Fruit fly (Drosophila melanogaster): ENCODE results near the gene Exo84.

The Exo84 gene

dm6 chr3R:26030562-26030961, 21.5 kb downstream of the Exo84 start (continued):
- TF ChIP-seq repo (GFP tag; optimal IDR thresholded peaks at IDR 0.05) (no peak), cato (GFP tag; optimal IDR thresholded peaks at IDR 0.05; ENCODE audit: borderline replicate concordance) (no peak), Dad (GFP tag; optimal IDR thresholded peaks at IDR 0.05) (no peak), CG15696 (tag; optimal IDR thresholded peaks at IDR 0.05) (no peak), sr (GFP tag; IDR thresholded peaks at IDR 0.05) (0 out of 3 replicates have a peak, but pooled peaks have one; percentile 33), tll (GFP tag; optimal IDR thresholded peaks at IDR 0.05) (peak in 1 of 2 experiments; percentile 91), CG6175 (GFP tag; IDR thresholded peaks at IDR 0.05) (no peak), Pdp1 (GFP tag; optimal IDR thresholded peaks at IDR 0.05) (no peak), toy (GFP tag; IDR thresholded peaks at IDR 0.05) (no peak), CG8924 (tag; optimal IDR thresholded peaks at IDR 0.05) (no peak), CG3838 (GFP tag; optimal IDR thresholded peaks at IDR 0.05) (no peak), Dfd (GFP tag; optimal IDR thresholded peaks at IDR 0.05) (no peak), CG1647 (GFP tag; optimal IDR thresholded peaks at IDR 0.05) (no peak), insv (GFP tag; optimal IDR thresholded peaks at IDR 0.05) (no peak), HLH3B (GFP tag; IDR thresholded peaks at IDR 0.05) (no peak), HmgZ (tag; optimal IDR thresholded peaks at IDR 0.05) (no peak), vnd (GFP tag; IDR thresholded peaks at IDR 0.05; ENCODE audit: partially characterized antibody) (no peak), TFAM (GFP tag; optimal IDR thresholded peaks at IDR 0.05) (no peak), Sox100B (GFP tag; optimal IDR thresholded peaks at IDR 0.05) (no peak), Side (GFP tag; optimal IDR thresholded peaks at IDR 0.05) (no peak), Hr51 (GFP tag; optimal IDR thresholded peaks at IDR 0.05) (no peak), Trl (optimal IDR thresholded peaks at IDR 0.05) (no peak), Trl (GFP tag; optimal IDR thresholded peaks at IDR 0.05) (no peak), CG43689 (GFP tag; IDR thresholded peaks at IDR 0.05) (no peak), sqz (GFP tag; optimal IDR thresholded peaks at IDR 0.05) (no peak), chif (GFP tag; optimal IDR thresholded peaks at IDR 0.05) (no peak), Fer1 (GFP tag; optimal IDR thresholded peaks at IDR 0.05) (no peak), CG13287 (GFP tag; IDR thresholded peaks at IDR 0.05; ENCODE audit: partially characterized antibody) (no peak), CG13894 (tag; optimal IDR thresholded peaks at IDR 0.05) (no peak), en (GFP tag; optimal IDR thresholded peaks at IDR 0.05) (no peak), sc (optimal IDR thresholded peaks at IDR 0.05) (peak in 1 of 2 experiments; percentile 100), sc (GFP tag; optimal IDR thresholded peaks at IDR 0.05) (no peak), CG10654 (GFP tag; optimal IDR thresholded peaks at IDR 0.05) (no peak), Hsf (GFP tag; optimal IDR thresholded peaks at IDR 0.05) (no peak), CG11504 (tag; optimal IDR thresholded peaks at IDR 0.05) (no peak), CHES-1-like (GFP tag; optimal IDR thresholded peaks at IDR 0.05) (no peak), her (GFP tag; optimal IDR thresholded peaks at IDR 0.05) (no peak), CG17186 (GFP tag; optimal IDR thresholded peaks at IDR 0.05) (no peak), Kr (GFP tag; optimal IDR thresholded peaks at IDR 0.05) (peak; percentile 54), kah (GFP tag; optimal IDR thresholded peaks at IDR 0.05) (peak; percentile 64), CG6254 (GFP tag; optimal IDR thresholded peaks at IDR 0.05) (no peak), stc (GFP tag; IDR thresholded peaks at IDR 0.05) (no peak), chinmo (GFP tag; IDR thresholded peaks at IDR 0.05; ENCODE audit: partially characterized antibody) (no peak), CG4360 (GFP tag; IDR thresholded peaks at IDR 0.05) (0 out of 2 replicates have a peak, but pooled peaks have one; percentile 46), CG4328 (GFP tag; optimal IDR thresholded peaks at IDR 0.05) (no peak), CG4424 (GFP tag; optimal IDR thresholded peaks at IDR 0.05) (no peak), Sox102F (GFP tag; optimal IDR thresholded peaks at IDR 0.05) (no peak), Gsc (GFP tag; IDR thresholded peaks at IDR 0.05) (no peak), cad (GFP tag; optimal IDR thresholded peaks at IDR 0.05) (peak; percentile 47), CG34422 (GFP tag; IDR thresholded peaks at IDR 0.05) (no peak), CG15601 (tag; optimal IDR thresholded peaks at IDR 0.05) (no peak), dysf (GFP tag; IDR thresholded peaks at IDR 0.05) (no peak)

Data from whole organism, embryonic.